Fruit fly (Drosophila melanogaster) Kc167 (cell line): Measurements from ENCODE around the gene Npc2a.

Experiments
- Sin3A ChIP-seq: fragments of >200 bp; optimal IDR thresholded peaks from 2 replicates; lab custom pipeline; 2018; ENCODE audit warnings: missing external identifiers
- h ChIP-seq: fragments of >200 bp; optimal IDR thresholded peaks from 3 replicates; lab custom pipeline; 2018; ENCODE audit warnings: missing external identifiers
- psq ChIP-seq: fragments of >200 bp; optimal IDR thresholded peaks from 2 replicates; lab custom pipeline; 2017; ENCODE audit warnings: missing external identifiers
- ttk ChIP-seq: sonication (Bioruptor generic); optimal IDR thresholded peaks from 2 replicates; lab custom pipeline; 2017; ENCODE audit warnings: missing external identifiers

DNA sequence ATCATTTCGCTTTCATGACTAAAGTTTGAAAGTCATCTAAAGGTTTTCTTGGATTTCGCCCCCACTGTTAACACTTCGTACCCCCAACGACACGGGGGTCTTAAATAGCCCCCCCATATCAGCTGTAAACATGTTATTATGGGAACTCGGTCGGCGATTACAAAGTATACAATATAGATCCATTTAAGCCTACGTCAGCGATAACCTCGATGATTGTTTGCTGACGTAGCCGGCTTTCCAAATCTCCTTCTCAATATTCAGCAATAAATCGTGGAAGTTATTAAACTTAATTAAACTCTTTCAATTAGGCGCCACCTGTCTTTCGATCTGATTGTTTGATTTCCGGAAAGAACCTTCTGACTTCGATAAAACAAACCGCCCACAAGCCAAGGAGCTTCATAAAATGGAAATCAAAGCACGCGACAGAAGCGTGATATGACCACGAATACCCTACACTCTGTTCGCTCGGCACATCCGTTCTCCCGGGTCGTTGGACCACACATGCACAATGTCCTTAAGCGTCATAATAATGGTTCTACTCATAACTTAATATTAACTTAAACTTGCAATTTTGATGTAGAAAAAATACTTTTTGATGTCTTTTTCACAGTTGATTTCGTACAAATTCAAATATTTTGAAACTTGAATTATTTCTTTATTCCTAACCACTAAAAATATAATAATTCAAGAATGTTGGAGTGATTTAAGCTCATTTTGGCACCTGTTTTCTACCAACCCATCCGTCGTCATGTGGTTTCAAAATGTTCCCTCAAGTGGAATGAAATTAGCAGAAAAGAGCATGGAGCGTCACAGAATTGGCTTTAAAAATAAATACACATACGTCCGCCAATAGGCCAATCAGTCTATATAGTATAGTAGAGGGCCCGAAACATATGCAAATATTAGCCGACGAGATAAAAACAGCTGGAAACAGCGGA lies 1.5 kb upstream of the Npc2a start:
- no peak for TF ChIP-seq h
- TF ChIP-seq psq: no peak
- TF ChIP-seq Sin3A (lab: Kevin White, UChicago): no peak
- no peak for TF ChIP-seq ttk (lab: Kevin White, UChicago)
